Worm (Caenorhabditis elegans) whole organism, L2 larva: ENCODE results near the gene F45E10.2.

Experiments used
- R02D3.7 ChIP-seq: fragments of 150-350 bp; optimal IDR thresholded peaks from 2 replicates; lab custom pipeline; 2014; ENCODE audit warnings: missing biosample characterization, missing genetic modification characterization
- dmd-4 ChIP-seq: sonication (generic microtip); optimal IDR thresholded peaks from 2 replicates; lab custom pipeline; 2017; ENCODE audit warnings: missing biosample characterization, missing genetic modification characterization
- lin-11 ChIP-seq: fragments of 150-350 bp; sonication (generic microtip); optimal IDR thresholded peaks from 2 replicates; lab custom pipeline; 2014; ENCODE audit warnings: missing biosample characterization, missing genetic modification characterization, inconsistent platforms, mixed read lengths
- lin-39 ChIP-seq: fragments of 150-350 bp; optimal IDR thresholded peaks from 2 replicates; lab custom pipeline; 2014; ENCODE audit warnings: missing biosample characterization, missing genetic modification reagents, missing genetic modification characterization
- mdl-1 ChIP-seq, 2 experiments: fragments of 150-350 bp in 1 of 2; sonication (generic microtip) in 1 of 2; optimal IDR thresholded peaks; 2 replicates each; lab custom pipeline; 2017; ENCODE audit warnings: missing biosample characterization in 2 of 2, missing genetic modification characterization in 2 of 2
- nhr-12 ChIP-seq: fragments of 150-350 bp; optimal IDR thresholded peaks from 2 replicates; lab custom pipeline; 2014; ENCODE audit warnings: missing biosample characterization, missing genetic modification characterization
- sem-4 ChIP-seq: fragments of 150-350 bp; optimal IDR thresholded peaks from 2 replicates; lab custom pipeline; 2014; ENCODE audit warnings: missing biosample characterization, missing genetic modification reagents, missing genetic modification characterization
- zag-1 ChIP-seq: fragments of 150-350 bp; optimal IDR thresholded peaks from 2 replicates; lab custom pipeline; 2014; ENCODE audit warnings: missing biosample characterization, missing genetic modification characterization

DNA sequence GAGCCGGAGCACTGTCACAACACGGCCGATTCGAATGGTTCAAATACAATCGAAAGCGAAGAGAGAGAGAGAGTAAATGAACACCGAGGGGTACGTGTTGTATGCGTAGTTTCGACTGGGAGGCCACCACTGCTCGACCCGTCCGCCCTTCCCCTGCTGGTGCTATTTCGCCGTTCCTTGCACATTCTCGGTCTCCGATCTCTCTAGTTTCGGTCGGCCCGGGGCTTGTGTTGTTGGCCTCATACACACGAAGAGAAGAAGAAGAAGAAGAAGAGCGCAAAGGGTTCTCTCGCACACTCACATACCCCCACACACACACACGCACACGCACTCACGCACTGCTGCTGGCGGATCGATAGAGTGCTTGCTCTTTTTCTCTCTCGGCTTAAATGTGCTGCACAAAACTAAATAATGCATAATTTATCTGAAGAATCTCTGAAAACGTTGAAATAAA, 12.2 kb downstream of the F45E10.2 start:
- peak; percentile 71 for TF ChIP-seq zag-1 (tag; lab: Kevin White, UChicago)
- TF ChIP-seq dmd-4: no peak
- peak; percentile 42 to 47 for TF ChIP-seq mdl-1 (tag; optimal IDR thresholded peaks at IDR 0.05; lab: Kevin White, UChicago)
- no peak for TF ChIP-seq nhr-12 (tag; lab: Kevin White, UChicago)
- TF ChIP-seq lin-39 (tag; lab: Kevin White, UChicago): no peak
- TF ChIP-seq R02D3.7 (tag; lab: Kevin White, UChicago): no peak
- TF ChIP-seq lin-11 (tag; lab: Kevin White, UChicago): peak; percentile 77
- peak; percentile 38 for TF ChIP-seq sem-4 (tag; lab: Kevin White, UChicago)
